Fruit fly (Drosophila melanogaster) whole organism, embryonic: ENCODE data around the gene CG15375.

Source experiments
- BEAF-32 ChIP-seq: fragments of 200-800 bp; sonication (Bioruptor generic); optimal IDR thresholded peaks from 3 replicates; lab custom pipeline; 2017; ENCODE audit warnings: missing biosample characterization, missing genetic modification characterization, mild to moderate bottlenecking, moderate library complexity, missing genetic modification reagents
- Bteb2 ChIP-seq: fragments of 200-800 bp; sonication (Bioruptor generic); optimal IDR thresholded peaks from 2 replicates; lab custom pipeline; 2016; ENCODE audit warnings: missing biosample characterization, missing genetic modification characterization
- CG1024 ChIP-seq: fragments of 200-800 bp; sonication (Bioruptor generic); IDR thresholded peaks from 2 replicates; pipeline ENCODE4 v1.3.6; 2022; ENCODE audit warnings: missing biosample characterization, missing genetic modification characterization
- CG12155 ChIP-seq: fragments of 200-800 bp; sonication (Bioruptor generic); optimal IDR thresholded peaks from 3 replicates; lab custom pipeline; 2016; ENCODE audit warnings: missing biosample characterization, missing genetic modification characterization
- CG12391 ChIP-seq: fragments of 200-800 bp; sonication (Bioruptor generic); optimal IDR thresholded peaks from 3 replicates; lab custom pipeline; 2018; ENCODE audit warnings: missing biosample characterization, mild to moderate bottlenecking, missing genetic modification characterization, moderate library complexity
- CG1602 ChIP-seq: fragments of 200-800 bp; sonication (Bioruptor generic); optimal IDR thresholded peaks from 3 replicates; lab custom pipeline; 2016; ENCODE audit warnings: missing biosample characterization, missing genetic modification characterization
- CG16863 ChIP-seq: fragments of 200-800 bp; sonication (Bioruptor generic); optimal IDR thresholded peaks from 3 replicates; lab custom pipeline; 2016; ENCODE audit warnings: missing biosample characterization, missing genetic modification characterization
- CG18262 ChIP-seq: fragments of 200-800 bp; optimal IDR thresholded peaks from 3 replicates; lab custom pipeline; 2019; ENCODE audit warnings: missing biosample characterization, mild to moderate bottlenecking, missing genetic modification characterization, moderate library complexity
- CG18764 ChIP-seq: fragments of 200-800 bp; sonication (Bioruptor generic); optimal IDR thresholded peaks from 3 replicates; lab custom pipeline; 2016; ENCODE audit warnings: missing biosample characterization, missing genetic modification characterization
- CG2712 ChIP-seq: fragments of 200-800 bp; optimal IDR thresholded peaks from 3 replicates; lab custom pipeline; 2019; ENCODE audit warnings: missing biosample characterization, mild to moderate bottlenecking, missing genetic modification characterization, moderate library complexity
- CG30403 ChIP-seq: fragments of 200-800 bp; sonication (Bioruptor generic); optimal IDR thresholded peaks from 3 replicates; lab custom pipeline; 2016; ENCODE audit warnings: missing biosample characterization, missing genetic modification characterization
- CG3726 ChIP-seq: fragments of 200-800 bp; sonication (Bioruptor generic); IDR thresholded peaks from 3 replicates; pipeline ENCODE4, ENCODE4 v1.3.6; 2022; ENCODE audit warnings: missing biosample characterization, missing genetic modification characterization
- CG3847 ChIP-seq: fragments of 200-800 bp; sonication (Bioruptor generic); IDR thresholded peaks from 2 replicates; pipeline ENCODE4 v1.3.6; 2022; ENCODE audit warnings: missing biosample characterization, missing genetic modification characterization
- CG4282 ChIP-seq: fragments of 200-800 bp; sonication (Bioruptor generic); optimal IDR thresholded peaks from 2 replicates; lab custom pipeline; 2016; ENCODE audit warnings: missing biosample characterization, missing genetic modification characterization
- CG5245 ChIP-seq: fragments of 200-800 bp; sonication (Bioruptor generic); optimal IDR thresholded peaks from 3 replicates; lab custom pipeline; 2016; ENCODE audit warnings: missing biosample characterization, missing genetic modification characterization
- CG6854 ChIP-seq: fragments of 200-800 bp; sonication (Bioruptor generic); optimal IDR thresholded peaks from 3 replicates; lab custom pipeline; 2017; ENCODE audit warnings: missing biosample characterization, mild to moderate bottlenecking, missing genetic modification characterization
- CG8089 ChIP-seq: fragments of 200-800 bp; sonication (Bioruptor generic); optimal IDR thresholded peaks from 3 replicates; lab custom pipeline; 2016; ENCODE audit warnings: missing biosample characterization, missing genetic modification characterization
- CG8290 ChIP-seq, 3 experiments: fragments of 200-800 bp; sonication (Bioruptor generic); optimal IDR thresholded peaks; 2 replicates each; lab custom pipeline; 2016 to 2019; ENCODE audit warnings: missing biosample characterization in 3 of 3, missing genetic modification characterization in 3 of 3, mild to moderate bottlenecking in 2 of 3, moderate library complexity in 1 of 3
- CG8478 ChIP-seq: fragments of >200 bp; optimal IDR thresholded peaks from 2 replicates; lab custom pipeline; 2018
- CG9817 ChIP-seq: fragments of 200-800 bp; sonication (Bioruptor generic); optimal IDR thresholded peaks from 2 replicates; lab custom pipeline; 2018; ENCODE audit warnings: missing biosample characterization, mild to moderate bottlenecking, missing genetic modification characterization, moderate library complexity
- Dip3 ChIP-seq: fragments of 200-800 bp; sonication (Bioruptor generic); optimal IDR thresholded peaks from 3 replicates; lab custom pipeline; 2016; ENCODE audit warnings: missing biosample characterization, missing genetic modification characterization
- Dp ChIP-seq: fragments of 200-800 bp; sonication (Bioruptor generic); optimal IDR thresholded peaks from 2 replicates; lab custom pipeline; 2018; ENCODE audit warnings: missing biosample characterization, mild to moderate bottlenecking, missing genetic modification characterization, moderate library complexity
- ERR ChIP-seq: fragments of 200-800 bp; sonication (Bioruptor generic); optimal IDR thresholded peaks from 2 replicates; lab custom pipeline; 2016; ENCODE audit warnings: missing biosample characterization, missing genetic modification characterization
- GATAe ChIP-seq: fragments of 200-800 bp; sonication (Bioruptor generic); conservative IDR thresholded peaks from 2 replicates; pipeline ENCODE4 v1.3.6; 2022; ENCODE audit warnings: missing biosample characterization, missing genetic modification characterization
- Gsc ChIP-seq: fragments of 200-800 bp; sonication (Bioruptor generic); IDR thresholded peaks from 2 replicates; pipeline ENCODE4 v1.3.6; 2022; ENCODE audit warnings: missing biosample characterization, missing genetic modification characterization
- H15 ChIP-seq: fragments of 200-800 bp; sonication (Bioruptor generic); IDR thresholded peaks from 3 replicates; pipeline ENCODE4 v1.3.6; 2022; ENCODE audit warnings: missing biosample characterization, missing genetic modification characterization
- Hr39 ChIP-seq: fragments of >200 bp; optimal IDR thresholded peaks from 2 replicates; lab custom pipeline; 2017
- MTF-1 ChIP-seq: fragments of 200-800 bp; sonication (Bioruptor generic); optimal IDR thresholded peaks from 2 replicates; lab custom pipeline; 2018; ENCODE audit warnings: missing biosample characterization, mild to moderate bottlenecking, missing genetic modification characterization, borderline replicate concordance
- NC2β ChIP-seq: fragments of 200-800 bp; sonication (Bioruptor generic); optimal IDR thresholded peaks from 2 replicates; lab custom pipeline; 2016; ENCODE audit warnings: missing biosample characterization, missing genetic modification characterization
- Scr ChIP-seq: fragments of 200-800 bp; sonication (Bioruptor generic); IDR thresholded peaks from 2 replicates; pipeline ENCODE4 v1.3.6; 2022; ENCODE audit warnings: missing biosample characterization, missing genetic modification characterization; ENCODE audit not compliant: partially characterized antibody
- Sox102F ChIP-seq: fragments of 200-800 bp; sonication (Bioruptor generic); optimal IDR thresholded peaks from 2 replicates; lab custom pipeline; 2018; ENCODE audit warnings: missing biosample characterization, mild to moderate bottlenecking, missing genetic modification characterization, moderate library complexity
- Sry-δ ChIP-seq: fragments of 200-800 bp; sonication (Bioruptor generic); optimal IDR thresholded peaks from 2 replicates; lab custom pipeline; 2016; ENCODE audit warnings: missing biosample characterization, missing genetic modification characterization
- Xbp1 ChIP-seq: fragments of 200-800 bp; sonication (Bioruptor generic); optimal IDR thresholded peaks from 3 replicates; lab custom pipeline; 2016; ENCODE audit warnings: missing biosample characterization, mild to moderate bottlenecking, missing genetic modification characterization
- amos ChIP-seq: fragments of 200-800 bp; sonication (Bioruptor generic); IDR thresholded peaks from 2 replicates; pipeline ENCODE4 v1.3.6; 2022; ENCODE audit warnings: missing biosample characterization, missing genetic modification characterization; ENCODE audit not compliant: partially characterized antibody
- ato ChIP-seq: fragments of 200-800 bp; sonication (Bioruptor generic); IDR thresholded peaks from 2 replicates; pipeline ENCODE4 v1.3.6; 2022; ENCODE audit warnings: missing biosample characterization, missing genetic modification characterization; ENCODE audit not compliant: partially characterized antibody
- cad ChIP-seq: fragments of >200 bp; optimal IDR thresholded peaks from 2 replicates; lab custom pipeline; 2017; ENCODE audit warnings: missing biosample characterization, missing genetic modification characterization
- chinmo ChIP-seq: fragments of 200-800 bp; sonication (Bioruptor generic); IDR thresholded peaks from 4 replicates; pipeline ENCODE4 v1.3.6; 2022; ENCODE audit warnings: missing biosample characterization, missing genetic modification characterization; ENCODE audit not compliant: partially characterized antibody
- cwo ChIP-seq: fragments of 200-800 bp; sonication (Bioruptor generic); optimal IDR thresholded peaks from 3 replicates; lab custom pipeline; 2017; ENCODE audit warnings: missing biosample characterization, missing genetic modification characterization, mild to moderate bottlenecking, moderate library complexity, missing genetic modification reagents
- en ChIP-seq: fragments of 200-800 bp; sonication (Bioruptor generic); optimal IDR thresholded peaks from 2 replicates; lab custom pipeline; 2016; ENCODE audit warnings: missing biosample characterization, missing genetic modification characterization
- ham ChIP-seq: fragments of 200-800 bp; sonication (Bioruptor generic); IDR thresholded peaks from 2 replicates; pipeline ENCODE4 v1.3.6; 2022; ENCODE audit warnings: missing biosample characterization, missing genetic modification characterization
- her ChIP-seq: fragments of 200-800 bp; sonication (Bioruptor generic); optimal IDR thresholded peaks from 2 replicates; lab custom pipeline; 2016; ENCODE audit warnings: missing biosample characterization, missing genetic modification characterization
- lilli ChIP-seq: fragments of 200-800 bp; sonication (Bioruptor generic); optimal IDR thresholded peaks from 3 replicates; lab custom pipeline; 2016; ENCODE audit warnings: missing biosample characterization, missing genetic modification characterization
- lmd ChIP-seq: fragments of 200-800 bp; sonication (Bioruptor generic); IDR thresholded peaks from 2 replicates; pipeline ENCODE4 v1.3.6; 2022; ENCODE audit warnings: missing biosample characterization, missing genetic modification characterization
- mam ChIP-seq: fragments of 200-800 bp; sonication (Bioruptor generic); optimal IDR thresholded peaks from 3 replicates; lab custom pipeline; 2016; ENCODE audit warnings: missing biosample characterization, missing genetic modification characterization
- pho ChIP-seq: fragments of 200-800 bp; sonication (Bioruptor generic); optimal IDR thresholded peaks from 2 replicates; lab custom pipeline; 2016; ENCODE audit warnings: missing biosample characterization, missing genetic modification characterization
- ssp ChIP-seq: fragments of 200-800 bp; sonication (Bioruptor generic); IDR thresholded peaks from 2 replicates; pipeline ENCODE4 v1.3.6; 2022; ENCODE audit warnings: missing biosample characterization, missing genetic modification characterization
- sug ChIP-seq: fragments of 200-800 bp; optimal IDR thresholded peaks from 2 replicates; lab custom pipeline; 2019; ENCODE audit warnings: missing biosample characterization, mild to moderate bottlenecking, missing genetic modification characterization, moderate library complexity
- tll ChIP-seq, 2 experiments: fragments of 200-800 bp in 1 of 2; fragments of >200 bp in 1 of 2; sonication (Bioruptor generic) in 1 of 2; optimal IDR thresholded peaks; 2 replicates each; lab custom pipeline; 2017 to 2019; ENCODE audit warnings: missing biosample characterization in 2 of 2, missing genetic modification characterization in 2 of 2, mild to moderate bottlenecking in 1 of 2, moderate library complexity in 1 of 2
- twi ChIP-seq: fragments of 200-800 bp; optimal IDR thresholded peaks from 2 replicates; lab custom pipeline; 2019; ENCODE audit warnings: missing biosample characterization, mild to moderate bottlenecking, missing genetic modification characterization, moderate library complexity
- tx ChIP-seq: fragments of 200-800 bp; sonication (Bioruptor generic); optimal IDR thresholded peaks from 2 replicates; lab custom pipeline; 2016; ENCODE audit warnings: missing biosample characterization, missing genetic modification characterization
- wek ChIP-seq: fragments of 200-800 bp; sonication (Bioruptor generic); optimal IDR thresholded peaks from 3 replicates; lab custom pipeline; 2018; ENCODE audit warnings: missing biosample characterization, mild to moderate bottlenecking, missing genetic modification characterization, moderate library complexity

Gene CG15375

DNA sequence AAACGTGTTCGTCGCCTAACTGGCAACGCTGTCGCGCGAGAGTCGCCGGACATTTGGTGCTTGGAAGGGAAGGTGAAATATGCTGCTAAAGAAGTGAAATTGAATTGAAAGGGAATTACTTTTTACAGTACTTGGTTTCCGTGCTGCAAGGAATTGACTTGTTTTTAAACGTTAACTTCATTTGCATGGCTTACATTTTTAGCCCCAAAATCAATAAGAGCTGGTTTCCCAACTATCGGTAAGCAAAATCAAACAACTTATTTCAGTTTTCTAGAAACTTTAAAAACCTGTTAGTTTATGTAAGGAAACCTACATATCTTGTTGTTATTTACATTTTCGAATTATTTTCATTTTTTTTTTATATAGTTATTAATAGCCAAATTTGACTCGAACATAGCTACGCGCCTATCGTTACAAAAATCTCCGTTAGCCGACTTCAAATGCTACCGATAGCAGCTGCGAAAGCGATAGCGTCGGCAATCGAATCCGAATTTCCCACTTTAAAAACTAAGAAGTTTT is 12.6 kb downstream of the CG15375 start, which contains the start of the genes dgt4 and Nsun2 (continued):
- TF ChIP-seq Sox102F (GFP tag; lab: Kevin White, UChicago): no peak
- peak; percentile 36 for TF ChIP-seq lilli (GFP tag; lab: Kevin White, UChicago)
- TF ChIP-seq Bteb2 (GFP tag; lab: Kevin White, UChicago): no peak
- TF ChIP-seq tll (GFP tag; optimal IDR thresholded peaks at IDR 0.05; lab: Kevin White, UChicago): no peak
- TF ChIP-seq Gsc (GFP tag; lab: Robert Waterston, UW): no peak
- no peak for TF ChIP-seq ato (GFP tag; lab: Robert Waterston, UW)
- TF ChIP-seq CG1602 (GFP tag; lab: Kevin White, UChicago): no peak
- TF ChIP-seq CG8290 (GFP tag; optimal IDR thresholded peaks at IDR 0.05; lab: Kevin White, UChicago): no peak
- no peak for TF ChIP-seq CG8290 (tag; optimal IDR thresholded peaks at IDR 0.05; lab: Kevin White, UChicago)
- no peak for TF ChIP-seq ssp (GFP tag; lab: Robert Waterston, UW)
- TF ChIP-seq CG3847 (GFP tag; lab: Robert Waterston, UW): 0 out of 2 replicates have a peak, but pooled peaks have one; percentile 29
- TF ChIP-seq CG18262 (tag; lab: Kevin White, UChicago): peak; percentile 0
- TF ChIP-seq CG18764 (GFP tag; lab: Kevin White, UChicago): no peak
- TF ChIP-seq en (GFP tag; lab: Kevin White, UChicago): no peak
- no peak for TF ChIP-seq twi (tag; lab: Kevin White, UChicago)
- TF ChIP-seq Sry-δ: peak; percentile 65
- TF ChIP-seq CG3726 (GFP tag; lab: Robert Waterston, UW): no peak
- peak; percentile 36 for TF ChIP-seq CG30403
- no peak for TF ChIP-seq NC2β
- peak; percentile 21 for TF ChIP-seq CG12391
- TF ChIP-seq Hr39: no peak
- TF ChIP-seq Xbp1 (GFP tag; lab: Kevin White, UChicago): peak; percentile 26
- peak; percentile 8 for TF ChIP-seq CG9817 (tag; lab: Kevin White, UChicago)
- no peak for TF ChIP-seq H15 (GFP tag; lab: Robert Waterston, UW)
- peak; percentile 15 for TF ChIP-seq CG2712 (tag; lab: Kevin White, UChicago)
- no peak for TF ChIP-seq CG8089 (GFP tag; lab: Kevin White, UChicago)
- TF ChIP-seq cwo (GFP tag; lab: Kevin White, UChicago): no peak
- no peak for TF ChIP-seq Dip3
- no peak for TF ChIP-seq GATAe
- 0 out of 4 replicates have a peak, but pooled peaks have one; percentile 9 for TF ChIP-seq chinmo (GFP tag; lab: Robert Waterston, UW)
- no peak for TF ChIP-seq CG16863 (GFP tag; lab: Kevin White, UChicago)
- TF ChIP-seq tx (GFP tag; lab: Kevin White, UChicago): no peak
- no peak for TF ChIP-seq CG5245 (GFP tag; lab: Kevin White, UChicago)
- no peak for TF ChIP-seq ERR (GFP tag; lab: Kevin White, UChicago)
- peak; percentile 57 for TF ChIP-seq mam (GFP tag; lab: Kevin White, UChicago)
- no peak for TF ChIP-seq CG4282 (GFP tag; lab: Kevin White, UChicago)
- TF ChIP-seq CG6854 (GFP tag; lab: Kevin White, UChicago): no peak
- no peak for TF ChIP-seq cad
- TF ChIP-seq CG8478 (lab: Kevin White, UChicago): no peak
- no peak for TF ChIP-seq CG1024 (GFP tag; lab: Robert Waterston, UW)
- peak; percentile 68 for TF ChIP-seq amos (GFP tag; lab: Robert Waterston, UW)
- TF ChIP-seq pho (GFP tag; lab: Kevin White, UChicago): no peak
- TF ChIP-seq wek (GFP tag; lab: Kevin White, UChicago): no peak
- peak; percentile 28 for TF ChIP-seq CG12155 (GFP tag; lab: Kevin White, UChicago)
- TF ChIP-seq Scr: peak; percentile 66
- no peak for TF ChIP-seq ham (GFP tag; lab: Robert Waterston, UW)
- TF ChIP-seq BEAF-32 (GFP tag; lab: Kevin White, UChicago): peak; percentile 74
- TF ChIP-seq sug: no peak
- TF ChIP-seq MTF-1 (GFP tag; lab: Kevin White, UChicago): no peak
- TF ChIP-seq Dp: peak; percentile 49
- TF ChIP-seq lmd (GFP tag; lab: Robert Waterston, UW): no peak
- TF ChIP-seq her: no peak
